Fruit fly (Drosophila melanogaster): ENCODE results near the gene Alp10.

- no peak for TF ChIP-seq cic (GFP tag; optimal IDR thresholded peaks at IDR 0.05)
- TF ChIP-seq ovo (GFP tag; optimal IDR thresholded peaks at IDR 0.05): no peak
- no peak for TF ChIP-seq CG7101 (tag; optimal IDR thresholded peaks at IDR 0.05)
- TF ChIP-seq Mnt (GFP tag; optimal IDR thresholded peaks at IDR 0.05): no peak
- no peak for TF ChIP-seq bab1 (GFP tag; optimal IDR thresholded peaks at IDR 0.05)
- no peak for TF ChIP-seq Hr96 (GFP tag; optimal IDR thresholded peaks at IDR 0.05)
- no peak for TF ChIP-seq cnc (optimal IDR thresholded peaks at IDR 0.05)
Measured at dm6 chr3L:5621506-5621905, 26.4 kb upstream of the Alp10 start.

Measured in whole organism, adult.